Fruit fly (Drosophila melanogaster): Measurements from ENCODE around the gene CycY.

DNA sequence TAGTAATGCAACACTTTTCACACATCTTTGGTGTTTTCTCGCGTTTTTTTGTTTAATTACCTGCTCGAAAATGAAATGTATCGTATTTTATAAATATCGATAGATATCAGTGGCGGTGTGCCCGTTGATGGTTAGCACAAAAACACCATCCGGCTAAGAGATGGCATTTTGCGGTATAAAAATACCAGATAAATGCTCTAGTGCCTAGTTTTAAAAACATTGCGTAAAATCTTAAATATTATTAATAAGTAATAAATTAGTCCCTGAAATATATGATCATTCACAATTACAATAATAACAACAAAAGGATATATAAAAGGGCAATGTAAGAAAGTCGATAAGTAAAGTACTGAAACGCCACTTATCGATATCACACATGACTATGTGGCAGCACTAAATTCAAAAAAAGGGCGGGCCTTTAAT lies at the start of gene CycY:
- TF ChIP-seq h (optimal IDR thresholded peaks at IDR 0.05) (no peak), Sin3A (optimal IDR thresholded peaks at IDR 0.05) (no peak), psq (optimal IDR thresholded peaks at IDR 0.05) (no peak), insv (optimal IDR thresholded peaks at IDR 0.05) (no peak), Myc (optimal IDR thresholded peaks at IDR 0.05) (no peak)

Data from Kc167 (cell line).